Fruit fly (Drosophila melanogaster): ENCODE measurements around the gene Ir94e.
A peak's percentile ranks its signal among the peaks of the same experiment; 100 is the strongest.

The Ir94e gene

dm6 chr3R:23395720-23396119 is 9.6 kb upstream of the Ir94e start (continued):
- TF ChIP-seq fd3F (GFP tag; optimal IDR thresholded peaks at IDR 0.05) (no peak), Drgx (GFP tag; IDR thresholded peaks at IDR 0.05) (peak; percentile 77), HLH4C (GFP tag; IDR thresholded peaks at IDR 0.05; ENCODE audit: partially characterized antibody) (no peak), Opbp (GFP tag; IDR thresholded peaks at IDR 0.05; ENCODE audit: partially characterized antibody) (no peak), CG7372 (GFP tag; IDR thresholded peaks at IDR 0.05) (no peak), HLH54F (GFP tag; optimal IDR thresholded peaks at IDR 0.05) (no peak), CG12104 (GFP tag; optimal IDR thresholded peaks at IDR 0.05) (no peak), ara (GFP tag; IDR thresholded peaks at IDR 0.05) (no peak), dmrt11E (tag; optimal IDR thresholded peaks at IDR 0.05) (no peak), rib (GFP tag; IDR thresholded peaks at IDR 0.05) (no peak), H2.0 (GFP tag; IDR thresholded peaks at IDR 0.05) (no peak), CG10565 (GFP tag; optimal IDR thresholded peaks at IDR 0.05) (no peak), Lim3 (GFP tag; IDR thresholded peaks at IDR 0.05) (no peak), crp (GFP tag; optimal IDR thresholded peaks at IDR 0.05) (no peak), jigr1 (GFP tag; IDR thresholded peaks at IDR 0.05) (no peak), CG10321 (GFP tag; IDR thresholded peaks at IDR 0.05) (no peak), Adf1 (GFP tag; IDR thresholded peaks at IDR 0.05) (no peak), Nf-YC (tag; optimal IDR thresholded peaks at IDR 0.05) (no peak), pb (GFP tag; optimal IDR thresholded peaks at IDR 0.05) (no peak), Ssrp (tag; optimal IDR thresholded peaks at IDR 0.05) (no peak), chinmo (GFP tag; IDR thresholded peaks at IDR 0.05; ENCODE audit: partially characterized antibody) (no peak), Nf-YB (GFP tag; optimal IDR thresholded peaks at IDR 0.05) (no peak), sisA (GFP tag; IDR thresholded peaks at IDR 0.05) (no peak), da (GFP tag; optimal IDR thresholded peaks at IDR 0.05) (no peak), CG13894 (tag; optimal IDR thresholded peaks at IDR 0.05) (no peak), nau (GFP tag; optimal IDR thresholded peaks at IDR 0.05) (no peak), so (GFP tag; IDR thresholded peaks at IDR 0.05) (no peak), CG17385 (GFP tag; optimal IDR thresholded peaks at IDR 0.05) (no peak), CG6689 (GFP tag; IDR thresholded peaks at IDR 0.05) (no peak), CG2199 (GFP tag; IDR thresholded peaks at IDR 0.05) (no peak), sob (GFP tag; IDR thresholded peaks at IDR 0.05) (no peak), CG12744 (GFP tag; optimal IDR thresholded peaks at IDR 0.05) (no peak), Hr51 (GFP tag; optimal IDR thresholded peaks at IDR 0.05) (peak in 1 of 2 experiments; percentile 26), kah (GFP tag; optimal IDR thresholded peaks at IDR 0.05) (no peak), CG12391 (tag; optimal IDR thresholded peaks at IDR 0.05) (no peak), dimm (GFP tag; IDR thresholded peaks at IDR 0.05) (no peak), CG30431 (GFP tag; optimal IDR thresholded peaks at IDR 0.05) (no peak), CG8089 (GFP tag; optimal IDR thresholded peaks at IDR 0.05) (no peak), kay (GFP tag; optimal IDR thresholded peaks at IDR 0.05) (no peak), CG14965 (GFP tag; optimal IDR thresholded peaks at IDR 0.05; ENCODE audit: borderline replicate concordance) (no peak), CG6654 (GFP tag; optimal IDR thresholded peaks at IDR 0.05) (no peak), run (tag; optimal IDR thresholded peaks at IDR 0.05) (no peak), mam (GFP tag; optimal IDR thresholded peaks at IDR 0.05) (no peak)

All from whole organism, embryonic.